Worm (Caenorhabditis elegans) whole organism, L1 larva: ENCODE measurements around the gene ksr-1.

Experiments
- C16A3.4 ChIP-seq: fragments of 150-350 bp; optimal IDR thresholded peaks from 2 replicates; lab custom pipeline; 2014; ENCODE audit warnings: missing biosample characterization, missing genetic modification characterization
- F16B12.6 ChIP-seq: fragments of 150-350 bp; optimal IDR thresholded peaks from 2 replicates; lab custom pipeline; 2014; ENCODE audit warnings: missing biosample characterization, missing genetic modification characterization
- blmp-1 ChIP-seq: fragments of 150-350 bp; optimal IDR thresholded peaks from 2 replicates; lab custom pipeline; 2014; ENCODE audit warnings: missing biosample characterization, missing genetic modification characterization
- ceh-63 ChIP-seq: fragments of 200-800 bp; sonication (Bioruptor generic); optimal IDR thresholded peaks from 2 replicates; lab custom pipeline; 2018; ENCODE audit warnings: mild to moderate bottlenecking, missing genetic modification characterization, missing compliant biosample characterization
- ceh-82 ChIP-seq, 3 experiments: fragments of 150-350 bp in 1 of 3; sonication (generic microtip) in 2 of 3; optimal IDR thresholded peaks; 2 replicates each; lab custom pipeline; 2014 to 2017; ENCODE audit warnings: missing biosample characterization in 3 of 3, missing genetic modification characterization in 3 of 3
- ceh-90 ChIP-seq: sonication (generic microtip); optimal IDR thresholded peaks from 2 replicates; lab custom pipeline; 2016; ENCODE audit warnings: missing genetic modification characterization, missing compliant biosample characterization
- dpl-1 ChIP-seq, 3 experiments: fragments of 150-350 bp in 2 of 3; sonication (generic microtip) in 1 of 3; optimal IDR thresholded peaks; 2 replicates each; lab custom pipeline; 2014 to 2017; ENCODE audit warnings: missing biosample characterization in 3 of 3, missing genetic modification characterization in 3 of 3, missing genetic modification reagents in 3 of 3
- dsc-1 ChIP-seq: sonication (generic microtip); optimal IDR thresholded peaks from 2 replicates; lab custom pipeline; 2016; ENCODE audit warnings: mild to moderate bottlenecking, missing genetic modification characterization, missing compliant biosample characterization
- efl-1 ChIP-seq, 4 experiments: fragments of 150-350 bp; optimal IDR thresholded peaks in 3 of 4; peaks in 1 of 4; 1 replicate in 1 of 4; 2 replicates in 3 of 4; lab custom pipeline; 2014; ENCODE audit warnings: missing biosample characterization in 2 of 4, missing genetic modification characterization in 2 of 4, missing genetic modification reagents in 2 of 4
- elt-3 ChIP-seq, 6 experiments: fragments of 150-350 bp in 1 of 6; sonication (generic microtip); optimal IDR thresholded peaks; 2 replicates each; lab custom pipeline; 2017 to 2018; ENCODE audit warnings: missing biosample characterization in 6 of 6, missing genetic modification characterization in 6 of 6, inconsistent platforms in 1 of 6
- fkh-4 ChIP-seq: sonication (generic microtip); optimal IDR thresholded peaks from 2 replicates; lab custom pipeline; 2016; ENCODE audit warnings: missing compliant biosample characterization, missing genetic modification characterization, borderline replicate concordance
- fkh-8 ChIP-seq: sonication (generic microtip); optimal IDR thresholded peaks from 2 replicates; lab custom pipeline; 2016; ENCODE audit warnings: mild to moderate bottlenecking, missing genetic modification characterization, missing compliant biosample characterization
- fos-1 ChIP-seq: fragments of 150-350 bp; optimal IDR thresholded peaks from 2 replicates; lab custom pipeline; 2014; ENCODE audit warnings: missing biosample characterization, missing genetic modification characterization
- irx-1 ChIP-seq: sonication (generic microtip); optimal IDR thresholded peaks from 2 replicates; lab custom pipeline; 2016; ENCODE audit warnings: missing genetic modification characterization, missing compliant biosample characterization
- isw-1 ChIP-seq: fragments of 200-800 bp; sonication (Bioruptor generic); IDR thresholded peaks from 2 replicates; pipeline ENCODE4 v1.3.6; 2022; ENCODE audit warnings: missing genetic modification characterization, missing compliant biosample characterization
- jun-1 ChIP-seq: fragments of 150-350 bp; optimal IDR thresholded peaks from 2 replicates; lab custom pipeline; 2014; ENCODE audit warnings: missing biosample characterization, missing genetic modification reagents, missing genetic modification characterization
- lin-13 ChIP-seq: fragments of 150-350 bp; optimal IDR thresholded peaks from 2 replicates; lab custom pipeline; 2014; ENCODE audit warnings: missing biosample characterization, missing genetic modification reagents, missing genetic modification characterization
- lin-14 ChIP-seq: fragments of 200-800 bp; sonication (Bioruptor generic); optimal IDR thresholded peaks from 2 replicates; lab custom pipeline; 2018; ENCODE audit warnings: mild to moderate bottlenecking, missing genetic modification characterization, moderate library complexity, missing compliant biosample characterization
- lin-15B ChIP-seq: fragments of 150-350 bp; sonication (generic microtip); optimal IDR thresholded peaks from 3 replicates; lab custom pipeline; 2014; ENCODE audit warnings: missing biosample characterization, missing genetic modification characterization
- lin-35 ChIP-seq, 2 experiments: fragments of 150-350 bp; optimal IDR thresholded peaks; 2 replicates each; lab custom pipeline; 2014; ENCODE audit warnings: missing biosample characterization in 2 of 2, missing genetic modification characterization in 2 of 2, missing genetic modification reagents in 2 of 2
- lsy-2 ChIP-seq, 2 experiments: fragments of 150-350 bp; optimal IDR thresholded peaks; 2 replicates each; lab custom pipeline; 2014; ENCODE audit warnings: missing biosample characterization in 2 of 2, missing genetic modification characterization in 2 of 2
- mdl-1 ChIP-seq, 2 experiments: fragments of 150-350 bp; optimal IDR thresholded peaks; 2 replicates each; lab custom pipeline; 2014 to 2017; ENCODE audit warnings: missing biosample characterization in 2 of 2, missing genetic modification characterization in 2 of 2, inconsistent platforms in 1 of 2
- mep-1 ChIP-seq: fragments of 150-350 bp; optimal IDR thresholded peaks from 2 replicates; lab custom pipeline; 2014; ENCODE audit warnings: missing biosample characterization, missing genetic modification characterization
- nhr-12 ChIP-seq: sonication (generic microtip); optimal IDR thresholded peaks from 2 replicates; lab custom pipeline; 2017; ENCODE audit warnings: missing biosample characterization, missing genetic modification characterization
- nhr-19 ChIP-seq: fragments of 200-800 bp; sonication (Bioruptor generic); conservative IDR thresholded peaks from 2 replicates; pipeline ENCODE4 v1.3.6; 2022; ENCODE audit warnings: missing genetic modification characterization, missing compliant biosample characterization
- nhr-20 ChIP-seq: sonication (generic microtip); optimal IDR thresholded peaks from 2 replicates; lab custom pipeline; 2016; ENCODE audit warnings: mild to moderate bottlenecking, missing genetic modification characterization, missing compliant biosample characterization
- nhr-237 ChIP-seq: fragments of 150-350 bp; optimal IDR thresholded peaks from 2 replicates; lab custom pipeline; 2014; ENCODE audit warnings: missing biosample characterization, missing genetic modification characterization
- nhr-47 ChIP-seq: sonication (generic microtip); optimal IDR thresholded peaks from 2 replicates; lab custom pipeline; 2016; ENCODE audit warnings: mild to moderate bottlenecking, missing genetic modification characterization, moderate library complexity, missing compliant biosample characterization
- nhr-71 ChIP-seq: sonication (generic microtip); optimal IDR thresholded peaks from 2 replicates; lab custom pipeline; 2016; ENCODE audit warnings: mild to moderate bottlenecking, missing genetic modification characterization, moderate library complexity, missing compliant biosample characterization
- nhr-76 ChIP-seq: sonication (generic microtip); optimal IDR thresholded peaks from 2 replicates; lab custom pipeline; 2017; ENCODE audit warnings: missing biosample characterization, missing genetic modification characterization
- nhr-77 ChIP-seq: fragments of 150-350 bp; optimal IDR thresholded peaks from 2 replicates; lab custom pipeline; 2014; ENCODE audit warnings: missing biosample characterization, missing genetic modification characterization
- nhr-84 ChIP-seq: sonication (generic microtip); optimal IDR thresholded peaks from 2 replicates; lab custom pipeline; 2017; ENCODE audit warnings: missing biosample characterization, missing genetic modification characterization
- nhr-85 ChIP-seq: sonication (generic microtip); peaks from one replicate; lab custom pipeline; 2016; ENCODE audit warnings: missing genetic modification characterization, inconsistent platforms, missing compliant biosample characterization
- nhr-90 ChIP-seq: sonication (generic microtip); optimal IDR thresholded peaks from 2 replicates; lab custom pipeline; 2016; ENCODE audit warnings: mild to moderate bottlenecking, missing genetic modification characterization, missing compliant biosample characterization; ENCODE audit not compliant: poor library complexity
- pax-3 ChIP-seq: fragments of 200-800 bp; sonication (Bioruptor generic); optimal IDR thresholded peaks from 2 replicates; lab custom pipeline; 2018; ENCODE audit warnings: mild to moderate bottlenecking, missing genetic modification characterization, moderate library complexity, missing compliant biosample characterization
- rnt-1 ChIP-seq: sonication (generic microtip); optimal IDR thresholded peaks from 2 replicates; lab custom pipeline; 2016; ENCODE audit warnings: mild to moderate bottlenecking, missing genetic modification characterization, moderate library complexity, missing compliant biosample characterization
- skn-1 ChIP-seq: fragments of 150-350 bp; optimal IDR thresholded peaks from 2 replicates; lab custom pipeline; 2014; ENCODE audit warnings: missing biosample characterization, missing genetic modification characterization
- snpc-4 ChIP-seq: fragments of 150-350 bp; optimal IDR thresholded peaks from 2 replicates; lab custom pipeline; 2014; ENCODE audit warnings: missing biosample characterization, missing genetic modification characterization
- snu-23 ChIP-seq: sonication (generic microtip); optimal IDR thresholded peaks from 2 replicates; lab custom pipeline; 2016; ENCODE audit warnings: missing genetic modification characterization, missing compliant biosample characterization
- sup-37 ChIP-seq: fragments of 200-800 bp; sonication (Bioruptor generic); optimal IDR thresholded peaks from 2 replicates; lab custom pipeline; 2018; ENCODE audit warnings: mild to moderate bottlenecking, missing genetic modification characterization, missing compliant biosample characterization
- swsn-7 ChIP-seq: sonication (generic microtip); optimal IDR thresholded peaks from 2 replicates; lab custom pipeline; 2016; ENCODE audit warnings: missing genetic modification characterization, missing compliant biosample characterization
- tbx-2 ChIP-seq: sonication (generic microtip); optimal IDR thresholded peaks from 2 replicates; lab custom pipeline; 2016; ENCODE audit warnings: missing genetic modification characterization, missing compliant biosample characterization
- unc-130 ChIP-seq: fragments of 150-350 bp; optimal IDR thresholded peaks from 2 replicates; lab custom pipeline; 2017; ENCODE audit warnings: missing biosample characterization, missing genetic modification characterization, inconsistent platforms
- unc-98 ChIP-seq: fragments of 200-800 bp; sonication (Bioruptor generic); IDR thresholded peaks from 2 replicates; pipeline ENCODE4 v1.3.6; 2022; ENCODE audit warnings: missing genetic modification characterization, missing compliant biosample characterization
- vab-15 ChIP-seq: sonication (generic microtip); optimal IDR thresholded peaks from 2 replicates; lab custom pipeline; 2017; ENCODE audit warnings: missing genotype, mild to moderate bottlenecking, missing genetic modification characterization, missing compliant biosample characterization
- xbp-1 ChIP-seq: sonication (generic microtip); optimal IDR thresholded peaks from 2 replicates; lab custom pipeline; 2016; ENCODE audit warnings: missing genetic modification characterization, missing compliant biosample characterization
- ztf-11 ChIP-seq, 2 experiments: sonication (generic microtip); optimal IDR thresholded peaks; 2 replicates each; lab custom pipeline; 2016 to 2017; ENCODE audit warnings: missing genetic modification characterization in 2 of 2, missing biosample characterization in 1 of 2, missing compliant biosample characterization in 1 of 2
- ztf-4 ChIP-seq: fragments of 150-350 bp; optimal IDR thresholded peaks from 2 replicates; lab custom pipeline; 2014; ENCODE audit warnings: missing biosample characterization, missing genetic modification characterization

Gene ksr-1

ce11 chrX:8286740-8287299, 11.9 kb downstream of the ksr-1 start, which contains the start of gene sec-16A.2:
Gene sec-16A.2 (plus strand): TSS chrX:8287249.
- TF ChIP-seq blmp-1 (tag; lab: Kevin White, UChicago) (peak; percentile 77), ztf-4 (no peak), nhr-77 (peak; percentile 25), lsy-2 (tag; optimal IDR thresholded peaks at IDR 0.05; lab: Kevin White, UChicago) (peak; percentile 57 to 80), swsn-7 (peak; percentile 63), nhr-84 (no peak), nhr-47 (tag; lab: Kevin White, UChicago) (peak; percentile 57), efl-1 (optimal IDR thresholded peaks at IDR 0.05; lab: Kevin White, UChicago) (peak; percentile 42 to 71), efl-1 (GFP tag; optimal IDR thresholded peaks at IDR 0.05 in 1 of 2; lab: Kevin White, UChicago) (peak in 1 of 2 experiments; percentile 19), F16B12.6 (tag; lab: Kevin White, UChicago) (no peak), skn-1 (tag; lab: Kevin White, UChicago) (peak; percentile 27), mdl-1 (tag; optimal IDR thresholded peaks at IDR 0.05; lab: Kevin White, UChicago) (peak in 1 of 2 experiments; percentile 78), tbx-2 (tag; lab: Kevin White, UChicago) (peak; percentile 62), irx-1 (tag; lab: Kevin White, UChicago) (peak; percentile 11), fkh-4 (tag; lab: Kevin White, UChicago) (no peak), ceh-90 (tag; lab: Kevin White, UChicago) (no peak), lin-14 (GFP tag; lab: Kevin White, UChicago) (peak; percentile 90), ceh-63 (GFP tag; lab: Kevin White, UChicago) (no peak), nhr-76 (tag; lab: Kevin White, UChicago) (no peak), nhr-90 (tag; lab: Kevin White, UChicago) (peak; percentile 32), C16A3.4 (tag; lab: Kevin White, UChicago) (peak; percentile 55), isw-1 (GFP tag; lab: Robert Waterston, UW) (peak; percentile 21), sup-37 (no peak), lin-15B (peak; percentile 48), lin-35 (GFP tag; optimal IDR thresholded peaks at IDR 0.05; lab: Kevin White, UChicago) (peak; percentile 52 to 75), fos-1 (tag; lab: Kevin White, UChicago) (peak; percentile 34), nhr-71 (tag; lab: Kevin White, UChicago) (peak; percentile 75), fkh-8 (peak; percentile 21), jun-1 (peak; percentile 4), ceh-82 (tag; optimal IDR thresholded peaks at IDR 0.05; lab: Kevin White, UChicago) (peak; percentile 42 to 67 (median 49)), nhr-20 (tag; lab: Kevin White, UChicago) (peak; percentile 68), vab-15 (tag; lab: Kevin White, UChicago) (peak; percentile 67), pax-3 (tag; lab: Kevin White, UChicago) (no peak), snpc-4 (tag; lab: Kevin White, UChicago) (no peak), dpl-1 (GFP tag; optimal IDR thresholded peaks at IDR 0.05; lab: Kevin White, UChicago) (peak in 2 of 3 experiments; percentile 48 to 51), nhr-19 (GFP tag; lab: Robert Waterston, UW) (peak; percentile 47), elt-3 (tag; optimal IDR thresholded peaks at IDR 0.05; lab: Kevin White, UChicago) (peak in 1 of 6 experiments; percentile 30), ztf-11 (tag; optimal IDR thresholded peaks at IDR 0.05; lab: Kevin White, UChicago) (peak in 1 of 2 experiments; percentile 1), dsc-1 (tag; lab: Kevin White, UChicago) (peak; percentile 14), snu-23 (GFP tag; lab: Kevin White, UChicago) (peak; percentile 73), lin-13 (GFP tag; lab: Kevin White, UChicago) (peak; percentile 61), unc-130 (tag; lab: Kevin White, UChicago) (peak; percentile 7), xbp-1 (tag; lab: Kevin White, UChicago) (peak; percentile 66), unc-98 (no peak), mep-1 (tag; lab: Kevin White, UChicago) (peak; percentile 56), rnt-1 (tag; lab: Kevin White, UChicago) (peak; percentile 61), nhr-237 (no peak), nhr-12 (no peak), nhr-85 (peak; percentile 82)
